Fruit fly (Drosophila melanogaster) whole organism, embryonic: ENCODE results near the gene cic.

Source experiments
- Adf1 ChIP-seq: fragments of 200-800 bp; sonication (Bioruptor generic); IDR thresholded peaks from 2 replicates; pipeline ENCODE4 v1.3.6; 2022; ENCODE audit warnings: missing biosample characterization, missing genetic modification characterization
- Bgb ChIP-seq: fragments of 200-800 bp; sonication (Bioruptor generic); IDR thresholded peaks from 2 replicates; pipeline ENCODE4 v1.3.6; 2022; ENCODE audit warnings: missing biosample characterization, missing genetic modification characterization; ENCODE audit not compliant: partially characterized antibody
- CG10209 ChIP-seq: fragments of 200-800 bp; sonication (Bioruptor generic); optimal IDR thresholded peaks from 3 replicates; lab custom pipeline; 2017; ENCODE audit warnings: missing biosample characterization, mild to moderate bottlenecking, missing genetic modification characterization, missing genetic modification reagents
- CG10543 ChIP-seq: fragments of 200-800 bp; sonication (Bioruptor generic); optimal IDR thresholded peaks from 3 replicates; lab custom pipeline; 2017; ENCODE audit warnings: missing biosample characterization, mild to moderate bottlenecking, missing genetic modification characterization, moderate library complexity
- CG12659 ChIP-seq: fragments of 200-800 bp; sonication (Bioruptor generic); optimal IDR thresholded peaks from 3 replicates; lab custom pipeline; 2017; ENCODE audit warnings: mild to moderate bottlenecking, missing biosample characterization, missing genetic modification reagents, missing genetic modification characterization
- CG16815 ChIP-seq: fragments of 200-800 bp; sonication (Bioruptor generic); optimal IDR thresholded peaks from 3 replicates; lab custom pipeline; 2017; ENCODE audit warnings: missing biosample characterization, mild to moderate bottlenecking, missing genetic modification characterization
- CG1832 ChIP-seq: fragments of 200-800 bp; sonication (Bioruptor generic); optimal IDR thresholded peaks from 2 replicates; lab custom pipeline; 2017; ENCODE audit warnings: missing biosample characterization, mild to moderate bottlenecking, missing genetic modification characterization, inconsistent platforms
- CG2120 ChIP-seq: fragments of 200-800 bp; sonication (Bioruptor generic); optimal IDR thresholded peaks from 3 replicates; lab custom pipeline; 2016; ENCODE audit warnings: missing biosample characterization, missing genetic modification characterization
- CG30403 ChIP-seq: fragments of 200-800 bp; sonication (Bioruptor generic); optimal IDR thresholded peaks from 3 replicates; lab custom pipeline; 2016; ENCODE audit warnings: missing biosample characterization, missing genetic modification characterization
- CG30431 ChIP-seq: fragments of 200-800 bp; sonication (Bioruptor generic); optimal IDR thresholded peaks from 2 replicates; lab custom pipeline; 2017; ENCODE audit warnings: missing biosample characterization, missing genetic modification characterization
- CG3065 ChIP-seq: fragments of 200-800 bp; sonication (Bioruptor generic); optimal IDR thresholded peaks from 2 replicates; lab custom pipeline; 2016; ENCODE audit warnings: missing biosample characterization, missing genetic modification characterization
- CG32532 ChIP-seq: fragments of 200-800 bp; sonication (Bioruptor generic); IDR thresholded peaks from 2 replicates; pipeline ENCODE4 v1.3.6; 2022; ENCODE audit warnings: missing biosample characterization, missing genetic modification characterization
- CG33213 ChIP-seq: fragments of 200-800 bp; sonication (Bioruptor generic); optimal IDR thresholded peaks from 3 replicates; lab custom pipeline; 2016; ENCODE audit warnings: missing biosample characterization, missing genetic modification characterization
- CG43689 ChIP-seq: fragments of 200-800 bp; sonication (Bioruptor generic); IDR thresholded peaks from 2 replicates; pipeline ENCODE4 v1.3.6; 2022; ENCODE audit warnings: missing biosample characterization, missing genetic modification characterization
- CG5953 ChIP-seq: fragments of 200-800 bp; sonication (Bioruptor generic); IDR thresholded peaks from 2 replicates; pipeline ENCODE4 v1.3.6; 2022; ENCODE audit warnings: missing biosample characterization, missing genetic modification characterization
- CG6654 ChIP-seq: fragments of 200-800 bp; sonication (Bioruptor generic); optimal IDR thresholded peaks from 2 replicates; lab custom pipeline; 2017; ENCODE audit warnings: missing biosample characterization, mild to moderate bottlenecking, missing genetic modification characterization
- CG7372 ChIP-seq: fragments of 200-800 bp; sonication (Bioruptor generic); IDR thresholded peaks from 2 replicates; pipeline ENCODE4 v1.3.6; 2022; ENCODE audit warnings: missing biosample characterization, missing genetic modification characterization
- CG7987 ChIP-seq: fragments of 200-800 bp; sonication (Bioruptor generic); optimal IDR thresholded peaks from 2 replicates; lab custom pipeline; 2018; ENCODE audit warnings: missing biosample characterization, mild to moderate bottlenecking, missing genetic modification characterization, moderate library complexity
- CG9215 ChIP-seq: fragments of 200-800 bp; sonication (Bioruptor generic); IDR thresholded peaks from 2 replicates; pipeline ENCODE4 v1.3.6; 2022; ENCODE audit warnings: missing biosample characterization, missing genetic modification characterization
- CG9817 ChIP-seq: fragments of 200-800 bp; sonication (Bioruptor generic); optimal IDR thresholded peaks from 2 replicates; lab custom pipeline; 2018; ENCODE audit warnings: missing biosample characterization, mild to moderate bottlenecking, missing genetic modification characterization, moderate library complexity
- CG9876 ChIP-seq: fragments of 200-800 bp; sonication (Bioruptor generic); optimal IDR thresholded peaks from 2 replicates; lab custom pipeline; 2016; ENCODE audit warnings: missing biosample characterization, missing genetic modification characterization
- CrebB ChIP-seq: fragments of 200-800 bp; sonication (Bioruptor generic); optimal IDR thresholded peaks from 3 replicates; lab custom pipeline; 2018; ENCODE audit warnings: missing biosample characterization, mild to moderate bottlenecking, missing genetic modification characterization
- Dll ChIP-seq: fragments of 200-800 bp; sonication (Bioruptor generic); IDR thresholded peaks from 4 replicates; pipeline ENCODE4 v1.3.6; 2022; ENCODE audit warnings: missing biosample characterization, missing genetic modification characterization; ENCODE audit not compliant: partially characterized antibody
- Ets65A ChIP-seq: fragments of 200-800 bp; sonication (Bioruptor generic); peaks from one replicate; lab custom pipeline; 2016; ENCODE audit warnings: missing biosample characterization, missing genetic modification characterization
- H15 ChIP-seq: fragments of 200-800 bp; sonication (Bioruptor generic); IDR thresholded peaks from 3 replicates; pipeline ENCODE4 v1.3.6; 2022; ENCODE audit warnings: missing biosample characterization, missing genetic modification characterization
- Hr51 ChIP-seq, 2 experiments: fragments of 200-800 bp; sonication (Bioruptor generic); optimal IDR thresholded peaks; 2 replicates in 1 of 2; 3 replicates in 1 of 2; lab custom pipeline; 2016 to 2018; ENCODE audit warnings: missing biosample characterization in 2 of 2, missing genetic modification characterization in 2 of 2, mild to moderate bottlenecking in 1 of 2, moderate library complexity in 1 of 2
- Lpt ChIP-seq: fragments of >200 bp; optimal IDR thresholded peaks from 2 replicates; lab custom pipeline; 2018; ENCODE audit warnings: missing biosample characterization, missing genetic modification characterization
- Max ChIP-seq: fragments of 200-800 bp; sonication (Bioruptor generic); optimal IDR thresholded peaks from 2 replicates; lab custom pipeline; 2016; ENCODE audit warnings: missing biosample characterization, mild to moderate bottlenecking, missing genetic modification characterization
- Med ChIP-seq: fragments of 200-800 bp; sonication (Bioruptor generic); peaks from one replicate; lab custom pipeline; 2016; ENCODE audit warnings: missing biosample characterization, missing genetic modification characterization, mild to moderate bottlenecking, inconsistent platforms, moderate library complexity
- NC2α ChIP-seq: fragments of 200-800 bp; sonication (Bioruptor generic); optimal IDR thresholded peaks from 2 replicates; lab custom pipeline; 2016; ENCODE audit warnings: missing biosample characterization, missing genetic modification characterization
- Nf-YB ChIP-seq: fragments of 200-800 bp; sonication (Bioruptor generic); optimal IDR thresholded peaks from 3 replicates; lab custom pipeline; 2019; ENCODE audit warnings: missing biosample characterization, mild to moderate bottlenecking, missing genetic modification characterization, moderate library complexity
- Rfx ChIP-seq: fragments of 200-800 bp; sonication (Bioruptor generic); IDR thresholded peaks from 2 replicates; pipeline ENCODE4 v1.3.6; 2022; ENCODE audit warnings: missing biosample characterization, missing genetic modification characterization
- bsh ChIP-seq, 2 experiments: fragments of 200-800 bp; sonication (Bioruptor generic); optimal IDR thresholded peaks; 2 replicates each; lab custom pipeline; 2017 to 2018; ENCODE audit warnings: mild to moderate bottlenecking in 2 of 2, missing biosample characterization in 2 of 2, missing genetic modification characterization in 2 of 2, moderate library complexity in 1 of 2
- cas ChIP-seq: fragments of 200-800 bp; sonication (Bioruptor generic); IDR thresholded peaks from 2 replicates; pipeline ENCODE4 v1.3.6; 2022; ENCODE audit warnings: missing biosample characterization, missing genetic modification characterization
- crp ChIP-seq, 2 experiments: fragments of 200-800 bp; sonication (Bioruptor generic); optimal IDR thresholded peaks; 2 replicates in 1 of 2; 3 replicates in 1 of 2; lab custom pipeline; 2017; ENCODE audit warnings: missing biosample characterization in 2 of 2, missing genetic modification characterization in 2 of 2, mild to moderate bottlenecking in 1 of 2, moderate library complexity in 1 of 2
- dati ChIP-seq: fragments of 200-800 bp; sonication (Bioruptor generic); IDR thresholded peaks from 2 replicates; pipeline ENCODE4 v1.3.6; 2022; ENCODE audit warnings: missing biosample characterization, missing genetic modification characterization
- dpn ChIP-seq, 2 experiments: fragments of 200-800 bp; sonication (Bioruptor generic); optimal IDR thresholded peaks; 3 replicates each; lab custom pipeline; 2016; ENCODE audit warnings: missing biosample characterization in 2 of 2, missing genetic modification characterization in 2 of 2
- gsb-n ChIP-seq: fragments of 200-800 bp; sonication (Bioruptor generic); optimal IDR thresholded peaks from 3 replicates; lab custom pipeline; 2018; ENCODE audit warnings: missing biosample characterization, mild to moderate bottlenecking, missing genetic modification characterization
- lab ChIP-seq: fragments of 200-800 bp; sonication (Bioruptor generic); optimal IDR thresholded peaks from 3 replicates; lab custom pipeline; 2017; ENCODE audit warnings: missing biosample characterization, missing genetic modification characterization, mild to moderate bottlenecking, moderate library complexity, missing genetic modification reagents
- lbe ChIP-seq: fragments of 200-800 bp; sonication (Bioruptor generic); optimal IDR thresholded peaks from 2 replicates; lab custom pipeline; 2016; ENCODE audit warnings: missing biosample characterization, mild to moderate bottlenecking, missing genetic modification characterization
- maf-S ChIP-seq: fragments of 200-800 bp; sonication (Bioruptor generic); optimal IDR thresholded peaks from 2 replicates; lab custom pipeline; 2016; ENCODE audit warnings: missing biosample characterization, missing genetic modification characterization
- mirr ChIP-seq: fragments of 200-800 bp; sonication (Bioruptor generic); optimal IDR thresholded peaks from 3 replicates; lab custom pipeline; 2018; ENCODE audit warnings: missing biosample characterization, mild to moderate bottlenecking, missing genetic modification characterization
- onecut ChIP-seq: fragments of 200-800 bp; sonication (Bioruptor generic); IDR thresholded peaks from 2 replicates; pipeline ENCODE4 v1.3.6; 2022; ENCODE audit warnings: missing biosample characterization, missing genetic modification characterization
- pfk ChIP-seq: fragments of 200-800 bp; sonication (Bioruptor generic); optimal IDR thresholded peaks from 2 replicates; lab custom pipeline; 2018; ENCODE audit warnings: missing biosample characterization, mild to moderate bottlenecking, missing genetic modification characterization, moderate library complexity
- prd ChIP-seq, 3 experiments: fragments of >200 bp in 2 of 3; fragments of 200-800 bp in 1 of 3; sonication (Bioruptor generic) in 1 of 3; optimal IDR thresholded peaks in 2 of 3; IDR thresholded peaks in 1 of 3; 2 replicates in 2 of 3; 3 replicates in 1 of 3; pipeline versions ENCODE4 v1.3.6 to Lab custom; 2017 to 2022; ENCODE audit warnings: missing biosample characterization in 1 of 3, missing genetic modification characterization in 1 of 3
- salm ChIP-seq: fragments of 200-800 bp; sonication (Bioruptor generic); optimal IDR thresholded peaks from 2 replicates; lab custom pipeline; 2018; ENCODE audit warnings: missing biosample characterization, mild to moderate bottlenecking, missing genetic modification characterization
- tgo ChIP-seq: fragments of 200-800 bp; sonication (Bioruptor generic); IDR thresholded peaks from 3 replicates; pipeline ENCODE4 v1.3.6; 2022; ENCODE audit warnings: missing biosample characterization, missing genetic modification characterization
- toy ChIP-seq: fragments of 200-800 bp; sonication (Bioruptor generic); IDR thresholded peaks from 2 replicates; pipeline ENCODE4 v1.3.6; 2022; ENCODE audit warnings: missing biosample characterization, missing genetic modification characterization
- wor ChIP-seq: fragments of 200-800 bp; sonication (Bioruptor generic); IDR thresholded peaks from 2 replicates; pipeline ENCODE4 v1.3.6; 2022; ENCODE audit warnings: missing biosample characterization, missing genetic modification characterization

Gene cic

DNA sequence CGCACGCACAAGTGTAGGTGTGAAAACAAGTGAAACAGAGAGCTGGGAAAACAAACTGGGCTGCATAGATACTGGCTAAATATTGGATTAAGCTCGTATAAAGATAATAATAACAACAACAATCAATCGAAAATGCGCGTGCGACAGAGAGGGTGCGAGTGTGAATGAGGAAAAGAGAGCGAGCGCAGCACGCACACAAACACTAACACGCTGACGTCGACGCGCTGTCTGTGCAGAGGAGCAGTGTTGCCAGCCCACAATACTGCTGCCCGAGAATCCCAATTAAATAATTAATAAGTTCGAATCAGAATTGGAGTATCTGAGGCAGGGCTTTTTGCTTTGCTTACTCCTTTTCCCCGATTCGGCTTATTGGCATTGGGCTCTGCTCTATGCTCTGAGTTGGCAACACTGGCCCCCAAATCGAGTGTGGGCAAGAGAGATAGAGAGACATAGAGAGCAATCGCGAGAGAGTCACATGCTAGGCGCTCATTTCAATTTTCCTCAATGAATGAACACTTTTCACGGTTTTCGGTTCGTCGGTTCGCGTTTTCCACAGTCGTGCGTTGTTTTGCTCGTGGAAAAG is 523 bp downstream of the cic start (continued):
- TF ChIP-seq Ets65A (peak; percentile 96), Bgb (GFP tag; lab: Robert Waterston, UW) (no peak), Dll (GFP tag; lab: Robert Waterston, UW) (no peak), Hr51 (GFP tag; optimal IDR thresholded peaks at IDR 0.05; lab: Kevin White, UChicago) (peak; percentile 67 to 81), toy (GFP tag; lab: Robert Waterston, UW) (peak; percentile 67; the same call in 1 of the 2 replicates), Rfx (GFP tag; lab: Robert Waterston, UW) (peak; percentile 93), CG5953 (peak; percentile 85), gsb-n (tag; lab: Kevin White, UChicago) (peak; percentile 50), CG2120 (GFP tag; lab: Kevin White, UChicago) (peak; percentile 91), tgo (GFP tag; lab: Robert Waterston, UW) (peak; percentile 88), CG33213 (GFP tag; lab: Kevin White, UChicago) (peak; percentile 82), crp (GFP tag; optimal IDR thresholded peaks at IDR 0.05; lab: Kevin White, UChicago) (peak in 1 of 2 experiments; percentile 15), Adf1 (GFP tag; lab: Robert Waterston, UW) (peak; percentile 85), CG9817 (tag; lab: Kevin White, UChicago) (peak; percentile 78), CG10209 (GFP tag; lab: Kevin White, UChicago) (peak; percentile 79), lbe (peak; percentile 88), pfk (GFP tag; lab: Kevin White, UChicago) (no peak), cas (GFP tag; lab: Robert Waterston, UW) (peak; percentile 86), CG9215 (peak; percentile 99), H15 (peak; percentile 83), mirr (peak; percentile 37), NC2α (GFP tag; lab: Kevin White, UChicago) (peak; percentile 58), CG10543 (GFP tag; lab: Kevin White, UChicago) (no peak), CG1832 (GFP tag; lab: Kevin White, UChicago) (peak; percentile 81), dpn (GFP tag; optimal IDR thresholded peaks at IDR 0.05; lab: Kevin White, UChicago) (peak; percentile 87 to 89), salm (peak; percentile 56), bsh (GFP tag; optimal IDR thresholded peaks at IDR 0.05; lab: Kevin White, UChicago) (peak in 1 of 2 experiments; percentile 87), Nf-YB (peak; percentile 23), CG7372 (peak; percentile 83), CG7987 (GFP tag; lab: Kevin White, UChicago) (peak; percentile 58), prd (optimal IDR thresholded peaks at IDR 0.05; lab: Kevin White, UChicago) (no peak), prd (GFP tag; IDR thresholded peaks at IDR 0.05; lab: Robert Waterston, UW) (peak; percentile 92), CG12659 (GFP tag; lab: Kevin White, UChicago) (peak; percentile 63), CrebB (peak; percentile 50), onecut (peak; percentile 63; the same call in 1 of the 2 replicates), CG6654 (peak; percentile 43), maf-S (GFP tag; lab: Kevin White, UChicago) (peak; percentile 74), lab (GFP tag; lab: Kevin White, UChicago) (peak; percentile 93), Max (peak; percentile 80), CG30431 (GFP tag; lab: Kevin White, UChicago) (peak; percentile 76), Lpt (GFP tag; lab: Kevin White, UChicago) (no peak), CG43689 (GFP tag; lab: Robert Waterston, UW) (peak; percentile 43; the same call in 1 of the 2 replicates), CG16815 (GFP tag; lab: Kevin White, UChicago) (peak; percentile 72), CG32532 (peak; percentile 95), Med (GFP tag; lab: Kevin White, UChicago) (peak; percentile 99), CG9876 (GFP tag; lab: Kevin White, UChicago) (peak; percentile 10), CG30403 (GFP tag; lab: Kevin White, UChicago) (peak; percentile 86), wor (GFP tag; lab: Robert Waterston, UW) (peak; percentile 67), CG3065 (GFP tag; lab: Kevin White, UChicago) (peak; percentile 26), dati (GFP tag; lab: Robert Waterston, UW) (peak; percentile 81)
